Fruit fly (Drosophila melanogaster): Measurements from ENCODE around the gene CG34377.

CG34377 gene

dm6 chr3R:22367126-22368076 lies 43.5 kb upstream of the CG34377 start, which contains the start of the genes Polr3F and PyK (continued):
- TF ChIP-seq CG9932 (GFP tag; IDR thresholded peaks at IDR 0.05), result peak; percentile 47; the same call in 1 of the 2 replicates
- TF ChIP-seq dmrt11E (tag; optimal IDR thresholded peaks at IDR 0.05), result no peak
- peak; percentile 44 for TF ChIP-seq Meics (GFP tag; optimal IDR thresholded peaks at IDR 0.05)
- no peak for TF ChIP-seq CG7928 (GFP tag; optimal IDR thresholded peaks at IDR 0.05)
- TF ChIP-seq ewg (GFP tag; optimal IDR thresholded peaks at IDR 0.05), result no peak
- no peak for TF ChIP-seq sr (GFP tag; IDR thresholded peaks at IDR 0.05)
- peak; percentile 71 for TF ChIP-seq E2f2 (GFP tag; IDR thresholded peaks at IDR 0.05)
- peak; percentile 71; the same call in 1 of the 2 replicates for TF ChIP-seq MBD-R2 (GFP tag; IDR thresholded peaks at IDR 0.05)
- TF ChIP-seq cg (GFP tag; optimal IDR thresholded peaks at IDR 0.05), result peak; percentile 25
- TF ChIP-seq Lhr (GFP tag; optimal IDR thresholded peaks at IDR 0.05), result peak; percentile 34
- no peak for TF ChIP-seq CG4282 (GFP tag; optimal IDR thresholded peaks at IDR 0.05)
- TF ChIP-seq Jarid2 (GFP tag; optimal IDR thresholded peaks at IDR 0.05), result peak; percentile 64
- peak; percentile 50; the same call in 1 of the 2 replicates for TF ChIP-seq CG31441 (GFP tag; IDR thresholded peaks at IDR 0.05)
- no peak for TF ChIP-seq so (GFP tag; IDR thresholded peaks at IDR 0.05)
- TF ChIP-seq HmgZ (tag; optimal IDR thresholded peaks at IDR 0.05), result no peak
- TF ChIP-seq nerfin-1 (tag; optimal IDR thresholded peaks at IDR 0.05), result no peak
- no peak for TF ChIP-seq CG8478 (optimal IDR thresholded peaks at IDR 0.05)
- TF ChIP-seq sim (GFP tag; IDR thresholded peaks at IDR 0.05), result no peak
- TF ChIP-seq Scr (GFP tag; IDR thresholded peaks at IDR 0.05; ENCODE audit: partially characterized antibody), result peak; percentile 7; the same call in 1 of the 2 replicates
- TF ChIP-seq CG1832 (GFP tag; optimal IDR thresholded peaks at IDR 0.05), result no peak
- TF ChIP-seq ac (GFP tag; optimal IDR thresholded peaks at IDR 0.05), result no peak
- peak; percentile 31; the same call in 1 of the 2 replicates for TF ChIP-seq CG17328 (GFP tag; IDR thresholded peaks at IDR 0.05)
- TF ChIP-seq Dp (GFP tag; optimal IDR thresholded peaks at IDR 0.05), result peak; percentile 66
- TF ChIP-seq CG2712 (tag; optimal IDR thresholded peaks at IDR 0.05), result peak; percentile 56
- TF ChIP-seq Dip3 (GFP tag; optimal IDR thresholded peaks at IDR 0.05), result peak; percentile 10
- TF ChIP-seq Camta (GFP tag; optimal IDR thresholded peaks at IDR 0.05), result peak; percentile 46
- no peak for TF ChIP-seq CG16815 (GFP tag; optimal IDR thresholded peaks at IDR 0.05)
- peak; percentile 15 for TF ChIP-seq zfh2 (GFP tag; optimal IDR thresholded peaks at IDR 0.05)
- TF ChIP-seq Taf1 (GFP tag; IDR thresholded peaks at IDR 0.05), result no peak
- TF ChIP-seq esg (GFP tag; conservative IDR thresholded peaks at IDR 0.05), result no peak
- TF ChIP-seq her (GFP tag; optimal IDR thresholded peaks at IDR 0.05), result no peak
- no peak for TF ChIP-seq CG32767 (GFP tag; IDR thresholded peaks at IDR 0.05)
- TF ChIP-seq Stat92E (GFP tag; optimal IDR thresholded peaks at IDR 0.05), result peak in 1 of 3 experiments; percentile 51
- TF ChIP-seq caup (GFP tag; optimal IDR thresholded peaks at IDR 0.05; ENCODE audit: severe bottlenecking), result peak; percentile 38
- peak; percentile 29 for TF ChIP-seq abd-A (tag; optimal IDR thresholded peaks at IDR 0.05)
- peak; percentile 48; the same call in 1 of the 2 replicates for TF ChIP-seq Atf6 (GFP tag; IDR thresholded peaks at IDR 0.05)
- TF ChIP-seq CG34422 (GFP tag; IDR thresholded peaks at IDR 0.05), result 0 out of 3 replicates have a peak, but pooled peaks have one; percentile 1
- TF ChIP-seq tap (tag; optimal IDR thresholded peaks at IDR 0.05), result no peak
- TF ChIP-seq CG30020 (tag; optimal IDR thresholded peaks at IDR 0.05), result peak; percentile 38
- TF ChIP-seq CG15269 (tag; optimal IDR thresholded peaks at IDR 0.05), result peak; percentile 52
- no peak for TF ChIP-seq CG1602 (GFP tag; optimal IDR thresholded peaks at IDR 0.05)
- TF ChIP-seq CG12155 (GFP tag; optimal IDR thresholded peaks at IDR 0.05), result peak; percentile 5
- TF ChIP-seq hkb (optimal IDR thresholded peaks at IDR 0.05), result no peak
- TF ChIP-seq hkb (GFP tag; IDR thresholded peaks at IDR 0.05), result peak; percentile 28
- TF ChIP-seq bowl (GFP tag; IDR thresholded peaks at IDR 0.05), result no peak
- TF ChIP-seq oc (tag; optimal IDR thresholded peaks at IDR 0.05), result no peak
- TF ChIP-seq mld (GFP tag; IDR thresholded peaks at IDR 0.05; ENCODE audit: partially characterized antibody), result 0 out of 3 replicates have a peak, but pooled peaks have one; percentile 24
- TF ChIP-seq Elba2 (GFP tag; optimal IDR thresholded peaks at IDR 0.05), result no peak
